Worm (Caenorhabditis elegans) whole organism, L1 larva: ENCODE measurements around the gene F10E9.1.

Experiments used
- C34B4.2 ChIP-seq: sonication (generic microtip); optimal IDR thresholded peaks from 2 replicates; lab custom pipeline; 2017; ENCODE audit warnings: mild to moderate bottlenecking, missing genetic modification characterization, missing compliant biosample characterization
- ama-1 ChIP-seq: fragments of 150-350 bp; optimal IDR thresholded peaks from 2 replicates; lab custom pipeline; 2014
- dpl-1 ChIP-seq, 3 experiments: fragments of 150-350 bp in 2 of 3; sonication (generic microtip) in 1 of 3; optimal IDR thresholded peaks; 2 replicates each; lab custom pipeline; 2014 to 2017; ENCODE audit warnings: missing biosample characterization in 3 of 3, missing genetic modification characterization in 3 of 3, missing genetic modification reagents in 3 of 3
- lin-15B ChIP-seq: fragments of 150-350 bp; sonication (generic microtip); optimal IDR thresholded peaks from 3 replicates; lab custom pipeline; 2014; ENCODE audit warnings: missing biosample characterization, missing genetic modification characterization
- mdl-1 ChIP-seq, 2 experiments: fragments of 150-350 bp; optimal IDR thresholded peaks; 2 replicates each; lab custom pipeline; 2014 to 2017; ENCODE audit warnings: missing biosample characterization in 2 of 2, missing genetic modification characterization in 2 of 2, inconsistent platforms in 1 of 2
- nhr-12 ChIP-seq: sonication (generic microtip); optimal IDR thresholded peaks from 2 replicates; lab custom pipeline; 2017; ENCODE audit warnings: missing biosample characterization, missing genetic modification characterization
- nhr-76 ChIP-seq: sonication (generic microtip); optimal IDR thresholded peaks from 2 replicates; lab custom pipeline; 2017; ENCODE audit warnings: missing biosample characterization, missing genetic modification characterization
- unc-62 ChIP-seq: fragments of 150-350 bp; optimal IDR thresholded peaks from 2 replicates; lab custom pipeline; 2014; ENCODE audit warnings: missing biosample characterization, missing genetic modification reagents, missing genetic modification characterization
- unc-86 ChIP-seq: sonication (generic microtip); optimal IDR thresholded peaks from 2 replicates; lab custom pipeline; 2016; ENCODE audit warnings: missing genetic modification characterization, missing compliant biosample characterization
- unc-98 ChIP-seq: fragments of 200-800 bp; sonication (Bioruptor generic); IDR thresholded peaks from 2 replicates; pipeline ENCODE4 v1.3.6; 2022; ENCODE audit warnings: missing genetic modification characterization, missing compliant biosample characterization
- vab-15 ChIP-seq: sonication (generic microtip); optimal IDR thresholded peaks from 2 replicates; lab custom pipeline; 2017; ENCODE audit warnings: missing genotype, mild to moderate bottlenecking, missing genetic modification characterization, missing compliant biosample characterization
- ztf-11 ChIP-seq, 2 experiments: sonication (generic microtip); optimal IDR thresholded peaks; 2 replicates each; lab custom pipeline; 2016 to 2017; ENCODE audit warnings: missing genetic modification characterization in 2 of 2, missing biosample characterization in 1 of 2, missing compliant biosample characterization in 1 of 2
- ztf-4 ChIP-seq: fragments of 150-350 bp; optimal IDR thresholded peaks from 2 replicates; lab custom pipeline; 2014; ENCODE audit warnings: missing biosample characterization, missing genetic modification characterization

ce11 chrIII:8310239-8311057 is 12.5 kb upstream of the F10E9.1 start, which contains the start of gene F10E9.3:
- no peak for TF ChIP-seq unc-86 (tag; lab: Kevin White, UChicago)
- no peak for TF ChIP-seq vab-15 (tag; lab: Kevin White, UChicago)
- no peak for TF ChIP-seq unc-98 (GFP tag; lab: Robert Waterston, UW)
- TF ChIP-seq unc-62 (GFP tag; lab: Kevin White, UChicago), result no peak
- TF ChIP-seq ztf-4 (tag; lab: Kevin White, UChicago), result no peak
- TF ChIP-seq ama-1 (lab: Kevin White, UChicago), result no peak
- no peak for TF ChIP-seq nhr-12 (tag; lab: Kevin White, UChicago)
- no peak for TF ChIP-seq lin-15B (tag; lab: Kevin White, UChicago)
- TF ChIP-seq dpl-1 (GFP tag; optimal IDR thresholded peaks at IDR 0.05; lab: Kevin White, UChicago), result peak in 2 of 3 experiments; percentile 36 to 55
- TF ChIP-seq C34B4.2, result no peak
- no peak for TF ChIP-seq nhr-76 (tag; lab: Kevin White, UChicago)
- no peak for TF ChIP-seq ztf-11 (tag; optimal IDR thresholded peaks at IDR 0.05; lab: Kevin White, UChicago)
- no peak for TF ChIP-seq mdl-1 (tag; optimal IDR thresholded peaks at IDR 0.05; lab: Kevin White, UChicago)
